Worm (Caenorhabditis elegans): ENCODE results near the gene ZK637.4.

ce11 chrIII:8925539-8925938 is 32.0 kb downstream of the ZK637.4 start:
- TF ChIP-seq lsy-2 (tag; optimal IDR thresholded peaks at IDR 0.05), result no peak
- TF ChIP-seq unc-62 (GFP tag; optimal IDR thresholded peaks at IDR 0.05), result no peak
- TF ChIP-seq ama-1 (optimal IDR thresholded peaks at IDR 0.05), result no peak
- TF ChIP-seq R02D3.7 (tag; optimal IDR thresholded peaks at IDR 0.05), result no peak
